Worm (Caenorhabditis elegans) whole organism, L1 larva: ENCODE measurements around the gene Y59H11AR.4.

Source experiments
- ceh-8 ChIP-seq: fragments of 200-800 bp; sonication (Bioruptor generic); optimal IDR thresholded peaks from 2 replicates; lab custom pipeline; 2018; ENCODE audit warnings: mild to moderate bottlenecking, missing genetic modification characterization, moderate library complexity, missing compliant biosample characterization
- fos-1 ChIP-seq: fragments of 150-350 bp; optimal IDR thresholded peaks from 2 replicates; lab custom pipeline; 2014; ENCODE audit warnings: missing biosample characterization, missing genetic modification characterization
- lin-13 ChIP-seq: fragments of 150-350 bp; optimal IDR thresholded peaks from 2 replicates; lab custom pipeline; 2014; ENCODE audit warnings: missing biosample characterization, missing genetic modification reagents, missing genetic modification characterization
- nhr-76 ChIP-seq: sonication (generic microtip); optimal IDR thresholded peaks from 2 replicates; lab custom pipeline; 2017; ENCODE audit warnings: missing biosample characterization, missing genetic modification characterization
- nhr-90 ChIP-seq: sonication (generic microtip); optimal IDR thresholded peaks from 2 replicates; lab custom pipeline; 2016; ENCODE audit warnings: mild to moderate bottlenecking, missing genetic modification characterization, missing compliant biosample characterization; ENCODE audit not compliant: poor library complexity
- pag-3 ChIP-seq: sonication (generic microtip); optimal IDR thresholded peaks from 2 replicates; lab custom pipeline; 2017; ENCODE audit warnings: missing genetic modification characterization, mild to moderate bottlenecking, missing compliant biosample characterization, antibody characterized with exemption, borderline replicate concordance; ENCODE audit not compliant: insufficient read depth
- skn-1 ChIP-seq: fragments of 150-350 bp; optimal IDR thresholded peaks from 2 replicates; lab custom pipeline; 2014; ENCODE audit warnings: missing biosample characterization, missing genetic modification characterization
- zag-1 ChIP-seq: fragments of 150-350 bp; optimal IDR thresholded peaks from 2 replicates; lab custom pipeline; 2014; ENCODE audit warnings: missing biosample characterization, missing genetic modification characterization
- ztf-11 ChIP-seq, 2 experiments: sonication (generic microtip); optimal IDR thresholded peaks; 2 replicates each; lab custom pipeline; 2016 to 2017; ENCODE audit warnings: missing genetic modification characterization in 2 of 2, missing biosample characterization in 1 of 2, missing compliant biosample characterization in 1 of 2

- no peak for TF ChIP-seq nhr-76 (tag; lab: Kevin White, UChicago)
- TF ChIP-seq zag-1, result no peak
- peak; percentile 9 for TF ChIP-seq ceh-8 (GFP tag; lab: Kevin White, UChicago)
- TF ChIP-seq nhr-90 (tag; lab: Kevin White, UChicago), result no peak
- TF ChIP-seq ztf-11 (tag; optimal IDR thresholded peaks at IDR 0.05; lab: Kevin White, UChicago), result no peak
- peak; percentile 4 for TF ChIP-seq fos-1 (tag; lab: Kevin White, UChicago)
- no peak for TF ChIP-seq pag-3
- no peak for TF ChIP-seq skn-1 (tag; lab: Kevin White, UChicago)
- peak; percentile 44 for TF ChIP-seq lin-13 (GFP tag; lab: Kevin White, UChicago)
These were observed 13.5 kb downstream of the Y59H11AR.4 start for ce11 chrIV:8587057-8587456.
